Worm (Caenorhabditis elegans) whole organism, L1 larva: ENCODE measurements around the gene igcm-1.

Experiments
- C16A3.4 ChIP-seq: fragments of 150-350 bp; optimal IDR thresholded peaks from 2 replicates; lab custom pipeline; 2014; ENCODE audit warnings: missing biosample characterization, missing genetic modification characterization
- C34B4.2 ChIP-seq: sonication (generic microtip); optimal IDR thresholded peaks from 2 replicates; lab custom pipeline; 2017; ENCODE audit warnings: mild to moderate bottlenecking, missing genetic modification characterization, missing compliant biosample characterization
- F16B12.6 ChIP-seq: fragments of 150-350 bp; optimal IDR thresholded peaks from 2 replicates; lab custom pipeline; 2014; ENCODE audit warnings: missing biosample characterization, missing genetic modification characterization
- Y116A8C.19 ChIP-seq: sonication (generic microtip); optimal IDR thresholded peaks from 2 replicates; lab custom pipeline; 2016; ENCODE audit warnings: missing compliant biosample characterization, missing genetic modification characterization, borderline replicate concordance
- aly-2 ChIP-seq: fragments of 150-350 bp; optimal IDR thresholded peaks from 2 replicates; lab custom pipeline; 2014; ENCODE audit warnings: missing biosample characterization, missing genetic modification characterization
- ama-1 ChIP-seq: fragments of 150-350 bp; optimal IDR thresholded peaks from 2 replicates; lab custom pipeline; 2014
- blmp-1 ChIP-seq: fragments of 150-350 bp; optimal IDR thresholded peaks from 2 replicates; lab custom pipeline; 2014; ENCODE audit warnings: missing biosample characterization, missing genetic modification characterization
- ceh-63 ChIP-seq: fragments of 200-800 bp; sonication (Bioruptor generic); optimal IDR thresholded peaks from 2 replicates; lab custom pipeline; 2018; ENCODE audit warnings: mild to moderate bottlenecking, missing genetic modification characterization, missing compliant biosample characterization
- ceh-88 ChIP-seq: fragments of 200-800 bp; sonication (Bioruptor generic); IDR thresholded peaks from 2 replicates; pipeline ENCODE4 v1.3.6; 2022; ENCODE audit warnings: missing genetic modification characterization, missing compliant biosample characterization
- ceh-90 ChIP-seq: sonication (generic microtip); optimal IDR thresholded peaks from 2 replicates; lab custom pipeline; 2016; ENCODE audit warnings: missing genetic modification characterization, missing compliant biosample characterization
- ces-1 ChIP-seq: fragments of 150-350 bp; optimal IDR thresholded peaks from 2 replicates; lab custom pipeline; 2014; ENCODE audit warnings: missing biosample characterization, missing genetic modification reagents, missing genetic modification characterization
- dpl-1 ChIP-seq, 3 experiments: fragments of 150-350 bp in 2 of 3; sonication (generic microtip) in 1 of 3; optimal IDR thresholded peaks; 2 replicates each; lab custom pipeline; 2014 to 2017; ENCODE audit warnings: missing biosample characterization in 3 of 3, missing genetic modification characterization in 3 of 3, missing genetic modification reagents in 3 of 3
- dsc-1 ChIP-seq: sonication (generic microtip); optimal IDR thresholded peaks from 2 replicates; lab custom pipeline; 2016; ENCODE audit warnings: mild to moderate bottlenecking, missing genetic modification characterization, missing compliant biosample characterization
- efl-1 ChIP-seq, 4 experiments: fragments of 150-350 bp; optimal IDR thresholded peaks in 3 of 4; peaks in 1 of 4; 1 replicate in 1 of 4; 2 replicates in 3 of 4; lab custom pipeline; 2014; ENCODE audit warnings: missing biosample characterization in 2 of 4, missing genetic modification characterization in 2 of 4, missing genetic modification reagents in 2 of 4
- efl-3 ChIP-seq: fragments of 200-800 bp; sonication (Bioruptor generic); optimal IDR thresholded peaks from 2 replicates; lab custom pipeline; 2018; ENCODE audit warnings: mild to moderate bottlenecking, missing genetic modification characterization, missing compliant biosample characterization
- egl-27 ChIP-seq, 2 experiments: fragments of 150-350 bp in 1 of 2; sonication (generic microtip); optimal IDR thresholded peaks; 3 replicates each; lab custom pipeline; 2017 to 2018; ENCODE audit warnings: missing biosample characterization in 2 of 2, missing genetic modification characterization in 2 of 2, missing genetic modification reagents in 2 of 2
- elt-2 ChIP-seq: sonication (generic microtip); optimal IDR thresholded peaks from 2 replicates; lab custom pipeline; 2016; ENCODE audit warnings: missing genetic modification characterization, mild to moderate bottlenecking, inconsistent platforms, missing compliant biosample characterization, missing genetic modification reagents
- elt-3 ChIP-seq, 6 experiments: fragments of 150-350 bp in 1 of 6; sonication (generic microtip); optimal IDR thresholded peaks; 2 replicates each; lab custom pipeline; 2017 to 2018; ENCODE audit warnings: missing biosample characterization in 6 of 6, missing genetic modification characterization in 6 of 6, inconsistent platforms in 1 of 6
- fkh-10 ChIP-seq: sonication (generic microtip); optimal IDR thresholded peaks from 2 replicates; lab custom pipeline; 2017; ENCODE audit warnings: missing biosample characterization, missing genetic modification reagents, missing genetic modification characterization
- fkh-8 ChIP-seq: sonication (generic microtip); optimal IDR thresholded peaks from 2 replicates; lab custom pipeline; 2016; ENCODE audit warnings: mild to moderate bottlenecking, missing genetic modification characterization, missing compliant biosample characterization
- fos-1 ChIP-seq: fragments of 150-350 bp; optimal IDR thresholded peaks from 2 replicates; lab custom pipeline; 2014; ENCODE audit warnings: missing biosample characterization, missing genetic modification characterization
- grh-1 ChIP-seq: fragments of 200-800 bp; sonication (Bioruptor generic); IDR thresholded peaks from 2 replicates; pipeline ENCODE4 v1.3.6; 2022; ENCODE audit warnings: missing genetic modification reagents, missing genetic modification characterization, missing compliant biosample characterization
- hpl-2 ChIP-seq: fragments of 150-350 bp; optimal IDR thresholded peaks from 2 replicates; lab custom pipeline; 2014; ENCODE audit warnings: missing biosample characterization, missing genetic modification reagents, missing genetic modification characterization
- irx-1 ChIP-seq: sonication (generic microtip); optimal IDR thresholded peaks from 2 replicates; lab custom pipeline; 2016; ENCODE audit warnings: missing genetic modification characterization, missing compliant biosample characterization
- jun-1 ChIP-seq: fragments of 150-350 bp; optimal IDR thresholded peaks from 2 replicates; lab custom pipeline; 2014; ENCODE audit warnings: missing biosample characterization, missing genetic modification reagents, missing genetic modification characterization
- lin-13 ChIP-seq: fragments of 150-350 bp; optimal IDR thresholded peaks from 2 replicates; lab custom pipeline; 2014; ENCODE audit warnings: missing biosample characterization, missing genetic modification reagents, missing genetic modification characterization
- lin-14 ChIP-seq: fragments of 200-800 bp; sonication (Bioruptor generic); optimal IDR thresholded peaks from 2 replicates; lab custom pipeline; 2018; ENCODE audit warnings: mild to moderate bottlenecking, missing genetic modification characterization, moderate library complexity, missing compliant biosample characterization
- lin-15B ChIP-seq: fragments of 150-350 bp; sonication (generic microtip); optimal IDR thresholded peaks from 3 replicates; lab custom pipeline; 2014; ENCODE audit warnings: missing biosample characterization, missing genetic modification characterization
- lsy-2 ChIP-seq, 2 experiments: fragments of 150-350 bp; optimal IDR thresholded peaks; 2 replicates each; lab custom pipeline; 2014; ENCODE audit warnings: missing biosample characterization in 2 of 2, missing genetic modification characterization in 2 of 2
- mab-9 ChIP-seq: fragments of 200-800 bp; sonication (Bioruptor generic); IDR thresholded peaks from 2 replicates; pipeline ENCODE4 v1.3.6; 2022; ENCODE audit warnings: missing genetic modification reagents, missing genetic modification characterization, missing compliant biosample characterization
- mef-2 ChIP-seq: fragments of 150-350 bp; optimal IDR thresholded peaks from 2 replicates; lab custom pipeline; 2014; ENCODE audit warnings: missing biosample characterization, missing genetic modification characterization
- nhr-12 ChIP-seq: sonication (generic microtip); optimal IDR thresholded peaks from 2 replicates; lab custom pipeline; 2017; ENCODE audit warnings: missing biosample characterization, missing genetic modification characterization
- nhr-19 ChIP-seq: fragments of 200-800 bp; sonication (Bioruptor generic); conservative IDR thresholded peaks from 2 replicates; pipeline ENCODE4 v1.3.6; 2022; ENCODE audit warnings: missing genetic modification characterization, missing compliant biosample characterization
- nhr-20 ChIP-seq: sonication (generic microtip); optimal IDR thresholded peaks from 2 replicates; lab custom pipeline; 2016; ENCODE audit warnings: mild to moderate bottlenecking, missing genetic modification characterization, missing compliant biosample characterization
- nhr-237 ChIP-seq: fragments of 150-350 bp; optimal IDR thresholded peaks from 2 replicates; lab custom pipeline; 2014; ENCODE audit warnings: missing biosample characterization, missing genetic modification characterization
- nhr-76 ChIP-seq: sonication (generic microtip); optimal IDR thresholded peaks from 2 replicates; lab custom pipeline; 2017; ENCODE audit warnings: missing biosample characterization, missing genetic modification characterization
- nhr-77 ChIP-seq: fragments of 150-350 bp; optimal IDR thresholded peaks from 2 replicates; lab custom pipeline; 2014; ENCODE audit warnings: missing biosample characterization, missing genetic modification characterization
- nhr-85 ChIP-seq: sonication (generic microtip); peaks from one replicate; lab custom pipeline; 2016; ENCODE audit warnings: missing genetic modification characterization, inconsistent platforms, missing compliant biosample characterization
- pag-3 ChIP-seq: sonication (generic microtip); optimal IDR thresholded peaks from 2 replicates; lab custom pipeline; 2017; ENCODE audit warnings: missing genetic modification characterization, mild to moderate bottlenecking, missing compliant biosample characterization, antibody characterized with exemption, borderline replicate concordance; ENCODE audit not compliant: insufficient read depth
- pax-3 ChIP-seq: fragments of 200-800 bp; sonication (Bioruptor generic); optimal IDR thresholded peaks from 2 replicates; lab custom pipeline; 2018; ENCODE audit warnings: mild to moderate bottlenecking, missing genetic modification characterization, moderate library complexity, missing compliant biosample characterization
- skn-1 ChIP-seq: fragments of 150-350 bp; optimal IDR thresholded peaks from 2 replicates; lab custom pipeline; 2014; ENCODE audit warnings: missing biosample characterization, missing genetic modification characterization
- snpc-4 ChIP-seq: fragments of 150-350 bp; optimal IDR thresholded peaks from 2 replicates; lab custom pipeline; 2014; ENCODE audit warnings: missing biosample characterization, missing genetic modification characterization
- sptf-1 ChIP-seq: fragments of 150-350 bp; optimal IDR thresholded peaks from 2 replicates; lab custom pipeline; 2014; ENCODE audit warnings: missing biosample characterization, missing genetic modification characterization
- swsn-7 ChIP-seq: sonication (generic microtip); optimal IDR thresholded peaks from 2 replicates; lab custom pipeline; 2016; ENCODE audit warnings: missing genetic modification characterization, missing compliant biosample characterization
- unc-62 ChIP-seq: fragments of 150-350 bp; optimal IDR thresholded peaks from 2 replicates; lab custom pipeline; 2014; ENCODE audit warnings: missing biosample characterization, missing genetic modification reagents, missing genetic modification characterization
- unc-98 ChIP-seq: fragments of 200-800 bp; sonication (Bioruptor generic); IDR thresholded peaks from 2 replicates; pipeline ENCODE4 v1.3.6; 2022; ENCODE audit warnings: missing genetic modification characterization, missing compliant biosample characterization
- vab-15 ChIP-seq: sonication (generic microtip); optimal IDR thresholded peaks from 2 replicates; lab custom pipeline; 2017; ENCODE audit warnings: missing genotype, mild to moderate bottlenecking, missing genetic modification characterization, missing compliant biosample characterization
- xbp-1 ChIP-seq: sonication (generic microtip); optimal IDR thresholded peaks from 2 replicates; lab custom pipeline; 2016; ENCODE audit warnings: missing genetic modification characterization, missing compliant biosample characterization
- ztf-4 ChIP-seq: fragments of 150-350 bp; optimal IDR thresholded peaks from 2 replicates; lab custom pipeline; 2014; ENCODE audit warnings: missing biosample characterization, missing genetic modification characterization

igcm-1 gene

ce11 chrX:810694-811093, 40.6 kb downstream of the igcm-1 start, which contains the start of gene F25E2.2:
F25E2.2 (minus strand) TSS chrX:810794.
- TF ChIP-seq nhr-85 (no peak), nhr-20 (no peak), ama-1 (lab: Kevin White, UChicago) (no peak), nhr-19 (GFP tag; lab: Robert Waterston, UW) (no peak), hpl-2 (GFP tag; lab: Kevin White, UChicago) (no peak), lin-14 (GFP tag; lab: Kevin White, UChicago) (no peak), lin-15B (tag; lab: Kevin White, UChicago) (no peak), ceh-90 (tag; lab: Kevin White, UChicago) (no peak), elt-2 (no peak), dpl-1 (GFP tag; optimal IDR thresholded peaks at IDR 0.05; lab: Kevin White, UChicago) (no peak), pag-3 (no peak)

ce11 chrX:806515-806914, 44.8 kb downstream of the igcm-1 start:
- TF ChIP-seq nhr-20 = peak; percentile 98
- peak; percentile 97 for TF ChIP-seq hpl-2 (GFP tag; lab: Kevin White, UChicago)
- peak; percentile 93 for TF ChIP-seq mef-2 (tag; lab: Kevin White, UChicago)
- peak; percentile 92 for TF ChIP-seq grh-1
- peak; percentile 99 for TF ChIP-seq jun-1 (tag; lab: Kevin White, UChicago)
- peak; percentile 66 for TF ChIP-seq nhr-76
- TF ChIP-seq ztf-4 (tag; lab: Kevin White, UChicago) = peak; percentile 98
- TF ChIP-seq nhr-19 (GFP tag; lab: Robert Waterston, UW) = peak; percentile 97
- peak; percentile 88 to 99 (median 95) for TF ChIP-seq elt-3 (tag; optimal IDR thresholded peaks at IDR 0.05; lab: Kevin White, UChicago)
- peak; percentile 82 for TF ChIP-seq vab-15
- peak; percentile 95 for TF ChIP-seq efl-3 (GFP tag; lab: Kevin White, UChicago)
- peak; percentile 59 for TF ChIP-seq blmp-1 (tag; lab: Kevin White, UChicago)
- TF ChIP-seq lin-15B (tag; lab: Kevin White, UChicago) = peak; percentile 56
- peak; percentile 94 for TF ChIP-seq lsy-2 (tag; optimal IDR thresholded peaks at IDR 0.05; lab: Kevin White, UChicago)
- TF ChIP-seq nhr-12 (tag; lab: Kevin White, UChicago) = peak; percentile 76
- TF ChIP-seq fkh-8 (tag; lab: Kevin White, UChicago) = peak; percentile 96
- peak; percentile 100 for TF ChIP-seq skn-1 (tag; lab: Kevin White, UChicago)
- peak; percentile 97 for TF ChIP-seq fos-1 (tag; lab: Kevin White, UChicago)
- TF ChIP-seq Y116A8C.19 (tag; lab: Kevin White, UChicago) = peak; percentile 19
- peak; percentile 55 for TF ChIP-seq pag-3
- TF ChIP-seq mab-9 = peak; percentile 94
- peak; percentile 90 for TF ChIP-seq pax-3
- no peak for TF ChIP-seq unc-62 (GFP tag; lab: Kevin White, UChicago)
- TF ChIP-seq sptf-1 (tag; lab: Kevin White, UChicago) = no peak
- peak; percentile 98 for TF ChIP-seq nhr-237 (tag; lab: Kevin White, UChicago)
- peak; percentile 99 for TF ChIP-seq fkh-10 (GFP tag; lab: Kevin White, UChicago)
- peak; percentile 78 for TF ChIP-seq ces-1 (GFP tag; lab: Kevin White, UChicago)
- peak; percentile 97 for TF ChIP-seq swsn-7 (tag; lab: Kevin White, UChicago)
- TF ChIP-seq irx-1 (tag; lab: Kevin White, UChicago) = peak; percentile 99
- no peak for TF ChIP-seq C34B4.2
- no peak for TF ChIP-seq ceh-90 (tag; lab: Kevin White, UChicago)
- TF ChIP-seq dsc-1 (tag; lab: Kevin White, UChicago) = peak; percentile 100
- peak; percentile 90 to 92 for TF ChIP-seq egl-27 (tag; optimal IDR thresholded peaks at IDR 0.05; lab: Kevin White, UChicago)
- TF ChIP-seq F16B12.6 (tag; lab: Kevin White, UChicago) = peak; percentile 61
- peak; percentile 93 for TF ChIP-seq elt-2
- peak; percentile 98 for TF ChIP-seq ceh-63 (GFP tag; lab: Kevin White, UChicago)
- peak; percentile 92 for TF ChIP-seq unc-98 (GFP tag; lab: Robert Waterston, UW)
- peak; percentile 99 for TF ChIP-seq nhr-77
- peak; percentile 93 for TF ChIP-seq lin-13 (GFP tag; lab: Kevin White, UChicago)
- peak; percentile 84 to 92 for TF ChIP-seq efl-1 (optimal IDR thresholded peaks at IDR 0.05; lab: Kevin White, UChicago)
- peak; percentile 52 to 96 for TF ChIP-seq efl-1 (GFP tag; optimal IDR thresholded peaks at IDR 0.05 in 1 of 2; lab: Kevin White, UChicago)
- peak; percentile 59 to 66 (median 62) for TF ChIP-seq dpl-1 (GFP tag; optimal IDR thresholded peaks at IDR 0.05; lab: Kevin White, UChicago)
- peak; percentile 93 for TF ChIP-seq aly-2 (tag; lab: Kevin White, UChicago)
- peak; percentile 95 for TF ChIP-seq xbp-1 (tag; lab: Kevin White, UChicago)
- TF ChIP-seq C16A3.4 (tag; lab: Kevin White, UChicago) = peak; percentile 100
- TF ChIP-seq snpc-4 (tag; lab: Kevin White, UChicago) = peak; percentile 94
- TF ChIP-seq ceh-88 (GFP tag; lab: Robert Waterston, UW) = peak; percentile 96
